Worm (Caenorhabditis elegans) whole organism, early embryonic: ENCODE measurements around the gene dhs-11.

ENCODE experiments used
- B0310.2 ChIP-seq: sonication (generic microtip); optimal IDR thresholded peaks from 2 replicates; lab custom pipeline; 2016; ENCODE audit warnings: mild to moderate bottlenecking, missing genetic modification characterization, missing compliant biosample characterization
- F13C5.2 ChIP-seq: sonication (generic microtip); optimal IDR thresholded peaks from 2 replicates; lab custom pipeline; 2017; ENCODE audit warnings: mild to moderate bottlenecking, missing genetic modification characterization, inconsistent platforms, missing compliant biosample characterization
- ama-1 ChIP-seq: fragments of 150-350 bp; optimal IDR thresholded peaks from 2 replicates; lab custom pipeline; 2014
- ceh-13 ChIP-seq: fragments of 200-800 bp; sonication (Bioruptor generic); optimal IDR thresholded peaks from 2 replicates; lab custom pipeline; 2018; ENCODE audit warnings: mild to moderate bottlenecking, missing genetic modification characterization, missing compliant biosample characterization
- ets-7 ChIP-seq: sonication (generic microtip); optimal IDR thresholded peaks from 2 replicates; lab custom pipeline; 2016; ENCODE audit warnings: missing genotype, missing genetic modification characterization, missing compliant biosample characterization
- flt-1 ChIP-seq: fragments of 200-800 bp; sonication (Bioruptor generic); IDR thresholded peaks from 2 replicates; pipeline ENCODE4 v1.3.6; 2022; ENCODE audit warnings: missing genetic modification characterization, missing compliant biosample characterization
- hmbx-1 ChIP-seq: sonication (generic microtip); optimal IDR thresholded peaks from 2 replicates; lab custom pipeline; 2016; ENCODE audit warnings: mild to moderate bottlenecking, missing genetic modification characterization, missing compliant biosample characterization
- hmg-4 ChIP-seq: fragments of 200-800 bp; sonication (Bioruptor generic); optimal IDR thresholded peaks from 2 replicates; lab custom pipeline; 2018; ENCODE audit warnings: mild to moderate bottlenecking, missing genetic modification characterization, missing compliant biosample characterization
- hnd-1 ChIP-seq: sonication (generic microtip); optimal IDR thresholded peaks from 2 replicates; lab custom pipeline; 2016; ENCODE audit warnings: missing genetic modification characterization, missing compliant biosample characterization
- pes-1 ChIP-seq: fragments of 200-800 bp; sonication (Bioruptor generic); IDR thresholded peaks from 2 replicates; pipeline ENCODE4 v1.3.6; 2022; ENCODE audit warnings: missing genetic modification reagents, missing genetic modification characterization, missing compliant biosample characterization
- scrt-1 ChIP-seq: fragments of 200-800 bp; sonication (Bioruptor generic); IDR thresholded peaks from 2 replicates; pipeline ENCODE4 v1.3.6; 2022; ENCODE audit warnings: missing genetic modification characterization, missing compliant biosample characterization
- sea-1 ChIP-seq: fragments of 200-800 bp; sonication (Bioruptor generic); conservative IDR thresholded peaks from 2 replicates; pipeline ENCODE4 v1.3.6; 2022; ENCODE audit warnings: missing genetic modification characterization, missing compliant biosample characterization
- tbx-11 ChIP-seq: fragments of 200-800 bp; sonication (Bioruptor generic); IDR thresholded peaks from 2 replicates; pipeline ENCODE4 v1.3.6; 2022; ENCODE audit warnings: missing genetic modification characterization, missing compliant biosample characterization

ce11 chrIII:10671894-10672293 lies 29.2 kb upstream of the dhs-11 start:
- no peak for TF ChIP-seq ets-7 (tag; lab: Kevin White, UChicago)
- no peak for TF ChIP-seq F13C5.2 (tag; lab: Kevin White, UChicago)
- no peak for TF ChIP-seq ceh-13
- no peak for TF ChIP-seq scrt-1 (GFP tag; lab: Robert Waterston, UW)
- TF ChIP-seq ama-1, result no peak
- no peak for TF ChIP-seq hnd-1
- TF ChIP-seq flt-1, result no peak
- no peak for TF ChIP-seq B0310.2 (tag; lab: Kevin White, UChicago)
- no peak for TF ChIP-seq hmg-4 (GFP tag; lab: Kevin White, UChicago)
- no peak for TF ChIP-seq hmbx-1 (tag; lab: Kevin White, UChicago)
- no peak for TF ChIP-seq tbx-11 (GFP tag; lab: Robert Waterston, UW)
- TF ChIP-seq pes-1 (GFP tag; lab: Robert Waterston, UW), result no peak
- no peak for TF ChIP-seq sea-1 (GFP tag; lab: Robert Waterston, UW)
